Worm (Caenorhabditis elegans) whole organism, late embryonic: Measurements from ENCODE around the gene C49C3.21.
A peak's percentile ranks its signal among the peaks of the same experiment; 100 is the strongest.

Experiments used
- F13H6.1 ChIP-seq: sonication (generic microtip); optimal IDR thresholded peaks from 2 replicates; lab custom pipeline; 2016; ENCODE audit warnings: missing genetic modification characterization, missing compliant biosample characterization
- K02D7.2 ChIP-seq: sonication (generic microtip); optimal IDR thresholded peaks from 2 replicates; lab custom pipeline; 2017; ENCODE audit warnings: mild to moderate bottlenecking, missing genetic modification characterization, missing compliant biosample characterization
- T23F11.4 ChIP-seq: fragments of 200-800 bp; sonication (Bioruptor generic); optimal IDR thresholded peaks from 2 replicates; lab custom pipeline; 2018; ENCODE audit warnings: mild to moderate bottlenecking, missing genetic modification characterization, missing compliant biosample characterization
- ahr-1 ChIP-seq: sonication (generic microtip); optimal IDR thresholded peaks from 2 replicates; lab custom pipeline; 2016; ENCODE audit warnings: missing genetic modification characterization, missing compliant biosample characterization
- ama-1 ChIP-seq: fragments of 150-350 bp; optimal IDR thresholded peaks from 2 replicates; lab custom pipeline; 2014
- ceh-14 ChIP-seq: sonication (generic microtip); optimal IDR thresholded peaks from 2 replicates; lab custom pipeline; 2016; ENCODE audit warnings: missing genotype, missing genetic modification characterization, missing compliant biosample characterization
- ceh-18 ChIP-seq: sonication (generic microtip); optimal IDR thresholded peaks from 2 replicates; lab custom pipeline; 2016; ENCODE audit warnings: missing genetic modification characterization, missing compliant biosample characterization
- ceh-24 ChIP-seq: sonication (generic microtip); optimal IDR thresholded peaks from 2 replicates; lab custom pipeline; 2016; ENCODE audit warnings: mild to moderate bottlenecking, missing genetic modification characterization, missing compliant biosample characterization
- ceh-30 ChIP-seq: fragments of 150-350 bp; optimal IDR thresholded peaks from 2 replicates; lab custom pipeline; 2014; ENCODE audit warnings: missing biosample characterization, missing genetic modification characterization
- ceh-31 ChIP-seq: sonication (generic microtip); optimal IDR thresholded peaks from 2 replicates; lab custom pipeline; 2016; ENCODE audit warnings: missing genetic modification characterization, missing compliant biosample characterization
- ceh-45 ChIP-seq: fragments of 200-800 bp; sonication (Bioruptor generic); IDR thresholded peaks from 2 replicates; pipeline ENCODE4 v1.3.6; 2022; ENCODE audit warnings: missing genetic modification reagents, missing genetic modification characterization, missing compliant biosample characterization
- ceh-9 ChIP-seq: sonication (generic microtip); optimal IDR thresholded peaks from 2 replicates; lab custom pipeline; 2016; ENCODE audit warnings: mild to moderate bottlenecking, missing genetic modification characterization, inconsistent platforms, missing compliant biosample characterization
- che-1 ChIP-seq: sonication (generic microtip); optimal IDR thresholded peaks from 2 replicates; lab custom pipeline; 2016; ENCODE audit warnings: mild to moderate bottlenecking, missing genetic modification characterization, missing compliant biosample characterization
- elt-2 ChIP-seq: sonication (generic microtip); optimal IDR thresholded peaks from 2 replicates; lab custom pipeline; 2016; ENCODE audit warnings: missing genetic modification reagents, missing genetic modification characterization, missing compliant biosample characterization
- ets-4 ChIP-seq: sonication (generic microtip); optimal IDR thresholded peaks from 2 replicates; lab custom pipeline; 2016; ENCODE audit warnings: missing genetic modification characterization, missing compliant biosample characterization
- eyg-1 ChIP-seq: sonication (generic microtip); optimal IDR thresholded peaks from 2 replicates; lab custom pipeline; 2016; ENCODE audit warnings: missing genotype, missing genetic modification characterization, missing compliant biosample characterization
- fkh-6 ChIP-seq: sonication (generic microtip); optimal IDR thresholded peaks from 2 replicates; lab custom pipeline; 2016; ENCODE audit warnings: missing genetic modification characterization, missing compliant biosample characterization
- gmeb-2 ChIP-seq: sonication (generic microtip); optimal IDR thresholded peaks from 2 replicates; lab custom pipeline; 2016; ENCODE audit warnings: missing genetic modification characterization, inconsistent platforms, missing compliant biosample characterization
- hlh-15 ChIP-seq: sonication (generic microtip); optimal IDR thresholded peaks from 2 replicates; lab custom pipeline; 2016; ENCODE audit warnings: missing genetic modification characterization, missing compliant biosample characterization
- hlh-30 ChIP-seq: sonication (generic microtip); optimal IDR thresholded peaks from 2 replicates; lab custom pipeline; 2017; ENCODE audit warnings: antibody characterized with exemption, missing genetic modification characterization, missing compliant biosample characterization; ENCODE audit not compliant: insufficient read depth
- hlh-8 ChIP-seq: sonication (generic microtip); optimal IDR thresholded peaks from 2 replicates; lab custom pipeline; 2016; ENCODE audit warnings: missing genotype, missing genetic modification characterization, missing compliant biosample characterization
- lin-11 ChIP-seq: fragments of 200-800 bp; sonication (Bioruptor generic); optimal IDR thresholded peaks from 2 replicates; lab custom pipeline; 2018; ENCODE audit warnings: mild to moderate bottlenecking, missing genetic modification characterization, missing compliant biosample characterization
- nfya-1 ChIP-seq: sonication (generic microtip); optimal IDR thresholded peaks from 2 replicates; lab custom pipeline; 2017; ENCODE audit warnings: missing genetic modification characterization, mild to moderate bottlenecking, missing compliant biosample characterization, antibody characterized with exemption, moderate library complexity
- nhr-11 ChIP-seq: fragments of 150-350 bp; optimal IDR thresholded peaks from 2 replicates; lab custom pipeline; 2014; ENCODE audit warnings: missing biosample characterization, missing genetic modification characterization
- odd-2 ChIP-seq: sonication (generic microtip); optimal IDR thresholded peaks from 2 replicates; lab custom pipeline; 2017; ENCODE audit warnings: antibody characterized with exemption, mild to moderate bottlenecking, missing genetic modification characterization, missing compliant biosample characterization
- pat-9 ChIP-seq: fragments of 200-800 bp; sonication (Bioruptor generic); optimal IDR thresholded peaks from 2 replicates; lab custom pipeline; 2018; ENCODE audit warnings: mild to moderate bottlenecking, missing genetic modification characterization, moderate library complexity, missing compliant biosample characterization
- pha-2 ChIP-seq: sonication (generic microtip); optimal IDR thresholded peaks from 2 replicates; lab custom pipeline; 2017; ENCODE audit warnings: mild to moderate bottlenecking, missing genetic modification characterization, missing compliant biosample characterization
- pha-4 ChIP-seq: fragments of 150-350 bp; optimal IDR thresholded peaks from 2 replicates; lab custom pipeline; 2018; ENCODE audit warnings: missing biosample characterization, missing genetic modification reagents, missing genetic modification characterization
- ref-2 ChIP-seq: sonication (generic microtip); optimal IDR thresholded peaks from 2 replicates; lab custom pipeline; 2016; ENCODE audit warnings: missing genetic modification characterization, missing compliant biosample characterization
- rnt-1 ChIP-seq: sonication (generic microtip); optimal IDR thresholded peaks from 2 replicates; lab custom pipeline; 2016; ENCODE audit warnings: missing genetic modification characterization, missing compliant biosample characterization
- syd-9 ChIP-seq: sonication (generic microtip); optimal IDR thresholded peaks from 2 replicates; lab custom pipeline; 2016; ENCODE audit warnings: mild to moderate bottlenecking, missing genetic modification characterization, moderate library complexity, missing compliant biosample characterization
- tbx-7 ChIP-seq: sonication (generic microtip); optimal IDR thresholded peaks from 2 replicates; lab custom pipeline; 2016; ENCODE audit warnings: missing genotype, missing genetic modification characterization, missing compliant biosample characterization
- unc-55 ChIP-seq: sonication (generic microtip); optimal IDR thresholded peaks from 2 replicates; lab custom pipeline; 2017; ENCODE audit warnings: missing biosample characterization, missing genetic modification reagents, missing genetic modification characterization
- unc-86 ChIP-seq: sonication (generic microtip); optimal IDR thresholded peaks from 2 replicates; lab custom pipeline; 2016; ENCODE audit warnings: missing genetic modification characterization, missing compliant biosample characterization
- zip-5 ChIP-seq: sonication (generic microtip); optimal IDR thresholded peaks from 2 replicates; lab custom pipeline; 2016; ENCODE audit warnings: missing genetic modification characterization, missing compliant biosample characterization

The C49C3.21 gene

DNA sequence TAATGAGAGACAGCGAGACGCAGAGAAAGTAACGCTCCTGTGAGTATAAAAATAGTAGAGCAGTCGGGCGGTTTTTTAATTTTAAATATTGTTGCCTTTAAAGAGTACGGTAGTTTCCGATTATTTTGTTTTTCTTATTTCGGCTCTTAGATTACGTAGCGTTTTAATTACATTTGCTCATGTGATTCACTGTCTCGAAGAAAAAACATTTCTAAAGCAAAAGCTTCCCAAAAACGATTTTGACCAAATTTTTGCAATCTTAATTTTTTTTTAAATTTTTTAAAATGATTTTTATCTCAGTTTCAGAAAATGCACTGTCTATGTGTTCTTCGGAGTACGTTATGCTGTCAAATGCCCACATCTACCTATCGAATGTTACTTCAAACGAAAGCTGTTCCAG lies 33.4 kb downstream of the C49C3.21 start, which contains the start of gene haf-1:
haf-1 (plus strand) TSS at position 301 of the 400 bp plus-strand sequence.
- TF ChIP-seq odd-2 (no peak), unc-55 (GFP tag; lab: Kevin White, UChicago) (no peak), ceh-45 (no peak), nhr-11 (tag; lab: Kevin White, UChicago) (no peak), pha-2 (no peak), ceh-9 (tag; lab: Kevin White, UChicago) (no peak), pat-9 (tag; lab: Kevin White, UChicago) (no peak), gmeb-2 (tag; lab: Kevin White, UChicago) (no peak), K02D7.2 (no peak), syd-9 (no peak), F13H6.1 (tag; lab: Kevin White, UChicago) (no peak), ceh-24 (tag; lab: Kevin White, UChicago) (no peak), T23F11.4 (GFP tag; lab: Kevin White, UChicago) (no peak), elt-2 (tag; lab: Kevin White, UChicago) (no peak), eyg-1 (tag; lab: Kevin White, UChicago) (no peak), fkh-6 (no peak), ceh-31 (tag; lab: Kevin White, UChicago) (no peak), ceh-14 (tag; lab: Kevin White, UChicago) (no peak)

ce11 chrIV:17380061-17380680 lies 37.4 kb downstream of the C49C3.21 start, which contains the start of the genes C30H6.9 and dlat-2:
Gene C30H6.9, minus strand, starts transcription at chrIV:17380170.
Gene dlat-2, plus strand, starts transcription at chrIV:17380626.
- no peak for TF ChIP-seq ceh-18
- TF ChIP-seq unc-55 (GFP tag; lab: Kevin White, UChicago) = no peak
- TF ChIP-seq ceh-31 (tag; lab: Kevin White, UChicago) = peak; percentile 31
- no peak for TF ChIP-seq K02D7.2
- TF ChIP-seq ref-2 = no peak
- no peak for TF ChIP-seq ceh-14 (tag; lab: Kevin White, UChicago)

- no peak for TF ChIP-seq tbx-7
- TF ChIP-seq K02D7.2 = no peak
- no peak for TF ChIP-seq unc-86
- no peak for TF ChIP-seq hlh-8 (tag; lab: Kevin White, UChicago)
- no peak for TF ChIP-seq ceh-30
- TF ChIP-seq odd-2 = no peak
- no peak for TF ChIP-seq lin-11
- no peak for TF ChIP-seq fkh-6
- TF ChIP-seq pha-4 = no peak
- TF ChIP-seq ama-1 (lab: Kevin White, UChicago) = no peak
- TF ChIP-seq hlh-15 (tag; lab: Kevin White, UChicago) = no peak
- TF ChIP-seq rnt-1 (tag; lab: Kevin White, UChicago) = no peak
- no peak for TF ChIP-seq gmeb-2 (tag; lab: Kevin White, UChicago)
- no peak for TF ChIP-seq pha-2
- TF ChIP-seq nfya-1 (tag; lab: Kevin White, UChicago) = no peak
- TF ChIP-seq, all 69 proteins: peak for 0
These were observed 39.3 kb downstream of the C49C3.21 start, which contains the start of gene C30H6.8 for ce11 chrIV:17382029-17382428. Gene C30H6.8, plus strand, starts transcription at chrIV:17382329.

- TF ChIP-seq ceh-18 (no peak), ets-4 (no peak), rnt-1 (tag; lab: Kevin White, UChicago) (no peak), hlh-30 (tag; lab: Kevin White, UChicago) (no peak), zip-5 (tag; lab: Kevin White, UChicago) (no peak), nhr-11 (tag; lab: Kevin White, UChicago) (no peak), che-1 (tag; lab: Kevin White, UChicago) (no peak), ahr-1 (tag; lab: Kevin White, UChicago) (no peak), hlh-8 (tag; lab: Kevin White, UChicago) (no peak)
These were observed 40.3 kb downstream of the C49C3.21 start, which contains the start of gene C30H6.12 for ce11 chrIV:17383046-17383445. Gene C30H6.12, plus strand, starts transcription at chrIV:17383346.
